Worm (Caenorhabditis elegans) whole organism, L4/young adult: Measurements from ENCODE around the gene C09F12.3.

ENCODE experiments used
- W03F9.2 ChIP-seq: fragments of 150-350 bp; optimal IDR thresholded peaks from 2 replicates; lab custom pipeline; 2014; ENCODE audit warnings: missing biosample characterization, missing genetic modification characterization
- him-1 ChIP-seq: sonication (generic microtip); optimal IDR thresholded peaks from 2 replicates; lab custom pipeline; 2016; ENCODE audit warnings: missing genotype, missing genetic modification reagents, missing genetic modification characterization, missing compliant biosample characterization

DNA sequence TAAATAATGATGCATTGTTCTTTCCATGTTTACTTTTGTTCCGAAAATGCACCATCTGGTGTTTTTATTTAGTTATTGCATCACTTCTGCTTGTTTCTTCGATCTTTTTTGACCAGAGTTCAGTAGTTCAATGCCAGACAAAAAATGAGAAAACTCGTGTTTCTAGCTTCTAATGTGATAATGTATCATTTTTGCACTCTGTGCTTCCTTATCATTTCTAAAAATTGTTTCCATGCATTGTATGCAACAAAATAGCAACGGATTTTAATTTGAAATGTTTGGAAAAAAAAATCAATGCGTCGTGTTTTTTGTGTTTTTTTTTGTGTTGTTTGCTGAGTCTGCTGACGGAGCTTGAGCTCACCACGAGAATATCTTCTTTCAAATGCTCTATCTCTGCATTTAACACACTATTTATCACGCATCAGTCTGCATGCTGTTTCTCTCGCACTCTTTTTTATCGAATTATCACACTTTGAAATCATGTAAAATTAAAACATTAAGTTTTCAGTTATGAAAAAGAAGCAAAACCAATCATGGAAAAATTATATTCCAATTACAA lies 37.6 kb upstream of the C09F12.3 start, which contains the start of gene sulp-7:
- TF ChIP-seq him-1 (tag; lab: Kevin White, UChicago) (no peak), W03F9.2 (tag; lab: Kevin White, UChicago) (no peak)
